Fruit fly (Drosophila melanogaster): ENCODE data around the gene CTCF.

The CTCF gene

dm6 chr3L:7381359-7381976, 25.0 kb upstream of the CTCF start, which contains the start of the genes SMSr and smid:
Gene SMSr, minus strand, starts transcription at chr3L:7381474.
Gene smid, plus strand, starts transcription at chr3L:7381614.
- TF ChIP-seq h (GFP tag; optimal IDR thresholded peaks at IDR 0.05) (peak; percentile 66), Myc (optimal IDR thresholded peaks at IDR 0.05) (peak; percentile 21), usp (GFP tag; optimal IDR thresholded peaks at IDR 0.05) (no peak), sage (GFP tag; optimal IDR thresholded peaks at IDR 0.05) (no peak), CrebA (GFP tag; optimal IDR thresholded peaks at IDR 0.05; ENCODE audit: borderline replicate concordance) (no peak), br (GFP tag; optimal IDR thresholded peaks at IDR 0.05) (peak; percentile 47), fru (GFP tag; optimal IDR thresholded peaks at IDR 0.05) (peak; percentile 98), dl (GFP tag; optimal IDR thresholded peaks at IDR 0.05; ENCODE audit: insufficient read depth in 1 of 2, partially characterized antibody in 2 of 2) (peak; percentile 84 to 90), Hnf4 (GFP tag; optimal IDR thresholded peaks at IDR 0.05) (no peak), CG32264 (GFP tag; optimal IDR thresholded peaks at IDR 0.05) (no peak), rgr (GFP tag; optimal IDR thresholded peaks at IDR 0.05) (peak; percentile 74), Rel (GFP tag; optimal IDR thresholded peaks at IDR 0.05) (no peak), Rel (tag; optimal IDR thresholded peaks at IDR 0.05) (no peak), N (GFP tag; optimal IDR thresholded peaks at IDR 0.05) (peak; percentile 46), woc (GFP tag; optimal IDR thresholded peaks at IDR 0.05) (peak; percentile 73), lola (GFP tag; optimal IDR thresholded peaks at IDR 0.05) (no peak), psq (GFP tag; optimal IDR thresholded peaks at IDR 0.05) (peak; percentile 32), foxo (GFP tag; optimal IDR thresholded peaks at IDR 0.05) (peak in 1 of 2 experiments; percentile 68), Sp1 (GFP tag; optimal IDR thresholded peaks at IDR 0.05) (peak; percentile 56), Dif (GFP tag; optimal IDR thresholded peaks at IDR 0.05; ENCODE audit: partially characterized antibody) (peak; percentile 95), Hr78 (GFP tag; optimal IDR thresholded peaks at IDR 0.05) (no peak), Abd-B (GFP tag; optimal IDR thresholded peaks at IDR 0.05) (no peak), dsf (GFP tag; optimal IDR thresholded peaks at IDR 0.05; ENCODE audit: borderline replicate concordance) (peak; percentile 28), CG9705 (GFP tag; optimal IDR thresholded peaks at IDR 0.05) (peak; percentile 16), Mio (GFP tag; optimal IDR thresholded peaks at IDR 0.05) (no peak), Vsx2 (GFP tag; optimal IDR thresholded peaks at IDR 0.05; ENCODE audit: partially characterized antibody) (peak; percentile 69), ey (GFP tag; optimal IDR thresholded peaks at IDR 0.05) (peak; percentile 62), GATAd (GFP tag; optimal IDR thresholded peaks at IDR 0.05) (no peak), Hr83 (GFP tag; optimal IDR thresholded peaks at IDR 0.05; ENCODE audit: poor library complexity, severe bottlenecking) (peak; percentile 18), dmrt93B (GFP tag; optimal IDR thresholded peaks at IDR 0.05) (peak; percentile 28), jim (GFP tag; optimal IDR thresholded peaks at IDR 0.05) (no peak), brk (GFP tag; optimal IDR thresholded peaks at IDR 0.05) (no peak), Dfd (GFP tag; optimal IDR thresholded peaks at IDR 0.05) (no peak), HLH106 (tag; optimal IDR thresholded peaks at IDR 0.05) (peak; percentile 61), OdsH (GFP tag; optimal IDR thresholded peaks at IDR 0.05) (peak; percentile 56), Jra (GFP tag; optimal IDR thresholded peaks at IDR 0.05) (peak; percentile 72), tai (GFP tag; optimal IDR thresholded peaks at IDR 0.05) (no peak), pan (optimal IDR thresholded peaks at IDR 0.05) (no peak), sv (GFP tag; optimal IDR thresholded peaks at IDR 0.05) (peak; percentile 42)

- TF ChIP-seq h (GFP tag; optimal IDR thresholded peaks at IDR 0.05) (peak; percentile 9), CG9705 (GFP tag; optimal IDR thresholded peaks at IDR 0.05) (no peak)
These were observed 23.9 kb upstream of the CTCF start for dm6 chr3L:7380395-7380794.

DNA sequence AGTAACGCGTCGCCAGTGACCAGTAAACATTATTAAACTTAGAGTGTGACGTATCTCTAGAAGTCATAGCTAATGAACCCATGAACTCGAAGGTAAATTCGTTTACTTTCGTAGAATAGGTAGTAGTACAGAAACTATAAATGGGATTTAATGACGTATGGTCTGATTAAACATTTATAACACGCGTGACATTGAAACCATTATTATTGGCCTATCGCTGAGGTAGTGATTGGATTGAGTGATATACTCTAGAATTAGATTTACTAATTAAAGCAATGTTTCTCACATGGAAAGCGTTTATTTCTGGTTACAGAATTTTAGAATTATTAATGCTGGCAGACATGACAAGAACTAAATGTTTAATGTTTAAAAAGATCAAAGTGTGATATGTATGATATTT, 20.3 kb upstream of the CTCF start:
- TF ChIP-seq woc (GFP tag; optimal IDR thresholded peaks at IDR 0.05) (no peak), br (GFP tag; optimal IDR thresholded peaks at IDR 0.05) (no peak), pan (optimal IDR thresholded peaks at IDR 0.05) (no peak)
